Fruit fly (Drosophila melanogaster) whole organism, embryonic: Measurements from ENCODE around the gene Leash.

Experiments
- Ada2b ChIP-seq: fragments of 200-800 bp; sonication (Bioruptor generic); IDR thresholded peaks from 2 replicates; pipeline ENCODE4 v1.3.6; 2022; ENCODE audit warnings: missing biosample characterization, missing genetic modification characterization
- Bteb2 ChIP-seq: fragments of 200-800 bp; sonication (Bioruptor generic); optimal IDR thresholded peaks from 2 replicates; lab custom pipeline; 2016; ENCODE audit warnings: missing biosample characterization, missing genetic modification characterization
- CG10274 ChIP-seq: fragments of 200-800 bp; sonication (Bioruptor generic); optimal IDR thresholded peaks from 3 replicates; lab custom pipeline; 2017; ENCODE audit warnings: missing biosample characterization, mild to moderate bottlenecking, missing genetic modification characterization
- CG12071 ChIP-seq: fragments of 200-800 bp; sonication (Bioruptor generic); optimal IDR thresholded peaks from 3 replicates; lab custom pipeline; 2018; ENCODE audit warnings: missing biosample characterization, mild to moderate bottlenecking, missing genetic modification characterization
- CG12744 ChIP-seq: fragments of 200-800 bp; sonication (Bioruptor generic); optimal IDR thresholded peaks from 2 replicates; lab custom pipeline; 2016; ENCODE audit warnings: missing biosample characterization, missing genetic modification characterization
- CG17912 ChIP-seq: fragments of 200-800 bp; sonication (Bioruptor generic); optimal IDR thresholded peaks from 2 replicates; lab custom pipeline; 2018; ENCODE audit warnings: missing biosample characterization, mild to moderate bottlenecking, missing genetic modification characterization
- CG1832 ChIP-seq: fragments of 200-800 bp; sonication (Bioruptor generic); optimal IDR thresholded peaks from 2 replicates; lab custom pipeline; 2017; ENCODE audit warnings: missing biosample characterization, mild to moderate bottlenecking, missing genetic modification characterization, inconsistent platforms
- CG18619 ChIP-seq: fragments of 200-800 bp; sonication (Bioruptor generic); optimal IDR thresholded peaks from 3 replicates; lab custom pipeline; 2017; ENCODE audit warnings: missing biosample characterization, mild to moderate bottlenecking, missing genetic modification characterization
- CG30431 ChIP-seq: fragments of 200-800 bp; sonication (Bioruptor generic); optimal IDR thresholded peaks from 2 replicates; lab custom pipeline; 2017; ENCODE audit warnings: missing biosample characterization, missing genetic modification characterization
- CG32767 ChIP-seq: fragments of 200-800 bp; sonication (Bioruptor generic); IDR thresholded peaks from 2 replicates; pipeline ENCODE4 v1.3.6; 2022; ENCODE audit warnings: missing biosample characterization, missing genetic modification characterization
- CG3281 ChIP-seq: fragments of 200-800 bp; sonication (Bioruptor generic); optimal IDR thresholded peaks from 3 replicates; lab custom pipeline; 2017; ENCODE audit warnings: missing biosample characterization, mild to moderate bottlenecking, missing genetic modification characterization
- CG4360 ChIP-seq: fragments of 200-800 bp; sonication (Bioruptor generic); IDR thresholded peaks from 2 replicates; pipeline ENCODE4 v1.3.6; 2022; ENCODE audit warnings: missing biosample characterization, missing genetic modification characterization
- CG5953 ChIP-seq: fragments of 200-800 bp; sonication (Bioruptor generic); IDR thresholded peaks from 2 replicates; pipeline ENCODE4 v1.3.6; 2022; ENCODE audit warnings: missing biosample characterization, missing genetic modification characterization
- CG6765 ChIP-seq: fragments of 200-800 bp; sonication (Bioruptor generic); optimal IDR thresholded peaks from 3 replicates; lab custom pipeline; 2017; ENCODE audit warnings: missing biosample characterization, mild to moderate bottlenecking, missing genetic modification characterization
- CG7357 ChIP-seq: fragments of 200-800 bp; sonication (Bioruptor generic); IDR thresholded peaks from 3 replicates; pipeline ENCODE4 v1.3.6; 2022; ENCODE audit warnings: missing biosample characterization, missing genetic modification characterization
- CG8924 ChIP-seq: fragments of 200-800 bp; optimal IDR thresholded peaks from 3 replicates; lab custom pipeline; 2019; ENCODE audit warnings: missing biosample characterization, mild to moderate bottlenecking, missing genetic modification characterization, moderate library complexity
- CG9609 ChIP-seq: fragments of 200-800 bp; sonication (Bioruptor generic); optimal IDR thresholded peaks from 3 replicates; lab custom pipeline; 2016; ENCODE audit warnings: missing biosample characterization, missing genetic modification characterization
- Fer2 ChIP-seq: fragments of 200-800 bp; sonication (Bioruptor generic); optimal IDR thresholded peaks from 2 replicates; lab custom pipeline; 2018; ENCODE audit warnings: missing biosample characterization, mild to moderate bottlenecking, missing genetic modification characterization, moderate library complexity
- H15 ChIP-seq: fragments of 200-800 bp; sonication (Bioruptor generic); IDR thresholded peaks from 3 replicates; pipeline ENCODE4 v1.3.6; 2022; ENCODE audit warnings: missing biosample characterization, missing genetic modification characterization
- Hr3 ChIP-seq: fragments of 200-800 bp; sonication (Bioruptor generic); optimal IDR thresholded peaks from 3 replicates; lab custom pipeline; 2016; ENCODE audit warnings: missing biosample characterization, missing genetic modification characterization
- Hr39 ChIP-seq: fragments of >200 bp; optimal IDR thresholded peaks from 2 replicates; lab custom pipeline; 2017
- Hsf ChIP-seq: fragments of 200-800 bp; sonication (Bioruptor generic); optimal IDR thresholded peaks from 3 replicates; lab custom pipeline; 2016; ENCODE audit warnings: missing biosample characterization, missing genetic modification characterization
- Lpt ChIP-seq: fragments of >200 bp; optimal IDR thresholded peaks from 2 replicates; lab custom pipeline; 2018; ENCODE audit warnings: missing biosample characterization, missing genetic modification characterization
- NFAT ChIP-seq: fragments of 200-800 bp; sonication (Bioruptor generic); IDR thresholded peaks from 2 replicates; pipeline ENCODE4 v1.3.6; 2022; ENCODE audit warnings: missing biosample characterization, missing genetic modification characterization
- Ptx1 ChIP-seq: fragments of 200-800 bp; sonication (Bioruptor generic); IDR thresholded peaks from 2 replicates; pipeline ENCODE4 v1.3.6; 2022; ENCODE audit warnings: missing biosample characterization, missing genetic modification characterization
- Rx ChIP-seq: fragments of 200-800 bp; sonication (Bioruptor generic); IDR thresholded peaks from 2 replicates; pipeline ENCODE4 v1.3.6; 2022; ENCODE audit warnings: missing biosample characterization, missing genetic modification characterization
- Six4 ChIP-seq: fragments of 200-800 bp; sonication (Bioruptor generic); optimal IDR thresholded peaks from 2 replicates; lab custom pipeline; 2016; ENCODE audit warnings: missing biosample characterization, missing genetic modification characterization
- Sox100B ChIP-seq: fragments of 200-800 bp; sonication (Bioruptor generic); optimal IDR thresholded peaks from 3 replicates; lab custom pipeline; 2018; ENCODE audit warnings: missing biosample characterization, mild to moderate bottlenecking, missing genetic modification characterization
- TFAM ChIP-seq: fragments of 200-800 bp; sonication (Bioruptor generic); optimal IDR thresholded peaks from 2 replicates; lab custom pipeline; 2017; ENCODE audit warnings: missing biosample characterization, missing genetic modification characterization, inconsistent platforms
- Trl ChIP-seq, 3 experiments: fragments of >200 bp in 2 of 3; fragments of 200-800 bp in 1 of 3; sonication (Bioruptor generic) in 1 of 3; optimal IDR thresholded peaks; 2 replicates in 1 of 3; 3 replicates in 2 of 3; lab custom pipeline; 2016 to 2017; ENCODE audit warnings: missing biosample characterization in 1 of 3, missing genetic modification characterization in 1 of 3
- Usf ChIP-seq: fragments of 200-800 bp; sonication (Bioruptor generic); optimal IDR thresholded peaks from 2 replicates; lab custom pipeline; 2017; ENCODE audit warnings: missing genotype, missing biosample characterization, missing genetic modification characterization
- al ChIP-seq: fragments of 200-800 bp; sonication (Bioruptor generic); IDR thresholded peaks from 2 replicates; pipeline ENCODE4 v1.3.6; 2022; ENCODE audit warnings: missing biosample characterization, missing genetic modification characterization
- cg ChIP-seq: fragments of 200-800 bp; sonication (Bioruptor generic); optimal IDR thresholded peaks from 3 replicates; lab custom pipeline; 2019; ENCODE audit warnings: missing biosample characterization, mild to moderate bottlenecking, missing genetic modification characterization, moderate library complexity
- dati ChIP-seq: fragments of 200-800 bp; sonication (Bioruptor generic); IDR thresholded peaks from 2 replicates; pipeline ENCODE4 v1.3.6; 2022; ENCODE audit warnings: missing biosample characterization, missing genetic modification characterization
- dmrt11E ChIP-seq: fragments of 200-800 bp; sonication (Bioruptor generic); optimal IDR thresholded peaks from 3 replicates; lab custom pipeline; 2018; ENCODE audit warnings: missing biosample characterization, mild to moderate bottlenecking, missing genetic modification characterization, moderate library complexity
- dmrt99B ChIP-seq: fragments of 200-800 bp; sonication (Bioruptor generic); optimal IDR thresholded peaks from 2 replicates; lab custom pipeline; 2018; ENCODE audit warnings: missing biosample characterization, mild to moderate bottlenecking, missing genetic modification characterization, moderate library complexity
- eve ChIP-seq, 2 experiments: fragments of >200 bp; optimal IDR thresholded peaks; 2 replicates each; lab custom pipeline; 2017; ENCODE audit warnings: missing biosample characterization in 2 of 2, missing genetic modification characterization in 2 of 2
- eyg ChIP-seq: fragments of 200-800 bp; sonication (Bioruptor generic); optimal IDR thresholded peaks from 3 replicates; lab custom pipeline; 2016; ENCODE audit warnings: missing biosample characterization, missing genetic modification characterization
- fd3F ChIP-seq: fragments of 200-800 bp; sonication (Bioruptor generic); optimal IDR thresholded peaks from 2 replicates; lab custom pipeline; 2018; ENCODE audit warnings: missing biosample characterization, mild to moderate bottlenecking, missing genetic modification characterization, moderate library complexity
- ftz-f1 ChIP-seq: fragments of 200-800 bp; sonication (Bioruptor generic); optimal IDR thresholded peaks from 2 replicates; lab custom pipeline; 2016; ENCODE audit warnings: missing biosample characterization, missing genetic modification characterization
- ham ChIP-seq: fragments of 200-800 bp; sonication (Bioruptor generic); IDR thresholded peaks from 2 replicates; pipeline ENCODE4 v1.3.6; 2022; ENCODE audit warnings: missing biosample characterization, missing genetic modification characterization
- hb ChIP-seq: fragments of 200-800 bp; sonication (Bioruptor generic); IDR thresholded peaks from 3 replicates; pipeline ENCODE4 v1.3.6; 2022; ENCODE audit warnings: missing biosample characterization, missing genetic modification characterization; ENCODE audit not compliant: partially characterized antibody
- her ChIP-seq: fragments of 200-800 bp; sonication (Bioruptor generic); optimal IDR thresholded peaks from 2 replicates; lab custom pipeline; 2016; ENCODE audit warnings: missing biosample characterization, missing genetic modification characterization
- p53 ChIP-seq: fragments of 200-800 bp; sonication (Bioruptor generic); optimal IDR thresholded peaks from 2 replicates; lab custom pipeline; 2016; ENCODE audit warnings: missing biosample characterization, missing genetic modification characterization
- pita ChIP-seq: fragments of 200-800 bp; sonication (Bioruptor generic); optimal IDR thresholded peaks from 2 replicates; lab custom pipeline; 2017; ENCODE audit warnings: missing biosample characterization, mild to moderate bottlenecking, missing genetic modification characterization
- sima ChIP-seq: fragments of 200-800 bp; sonication (Bioruptor generic); optimal IDR thresholded peaks from 2 replicates; lab custom pipeline; 2016; ENCODE audit warnings: missing biosample characterization, missing genetic modification characterization
- tin ChIP-seq: fragments of 200-800 bp; sonication (Bioruptor generic); optimal IDR thresholded peaks from 3 replicates; lab custom pipeline; 2016; ENCODE audit warnings: missing biosample characterization, missing genetic modification characterization
- tna ChIP-seq: fragments of 200-800 bp; sonication (Bioruptor generic); IDR thresholded peaks from 2 replicates; pipeline ENCODE4 v1.3.6; 2022; ENCODE audit warnings: missing biosample characterization, missing genetic modification characterization; ENCODE audit not compliant: partially characterized antibody
- unc-4 ChIP-seq: fragments of 200-800 bp; sonication (Bioruptor generic); IDR thresholded peaks from 2 replicates; pipeline ENCODE4 v1.3.6; 2022; ENCODE audit warnings: missing biosample characterization, missing genetic modification characterization; ENCODE audit not compliant: partially characterized antibody
- vfl ChIP-seq: fragments of 200-800 bp; sonication (Bioruptor generic); optimal IDR thresholded peaks from 2 replicates; lab custom pipeline; 2016; ENCODE audit warnings: missing biosample characterization, missing genetic modification characterization
- zfh1 ChIP-seq: fragments of 200-800 bp; sonication (Bioruptor generic); IDR thresholded peaks from 3 replicates; pipeline ENCODE4 v1.3.6; 2022; ENCODE audit warnings: missing biosample characterization, missing genetic modification characterization

The Leash gene

dm6 chr3R:10881824-10882559 lies 3.3 kb upstream of the Leash start, which contains the start of gene Tpc1 (continued):
- TF ChIP-seq CG18619 (GFP tag; lab: Kevin White, UChicago) (peak; percentile 25), hb (GFP tag; lab: Robert Waterston, UW) (peak; percentile 71), eve (GFP tag; optimal IDR thresholded peaks at IDR 0.05; lab: Kevin White, UChicago) (no peak), CG12744 (GFP tag; lab: Kevin White, UChicago) (peak; percentile 3), Ada2b (no peak), tin (GFP tag; lab: Kevin White, UChicago) (peak; percentile 5), TFAM (GFP tag; lab: Kevin White, UChicago) (no peak), H15 (no peak), Trl (optimal IDR thresholded peaks at IDR 0.05; lab: Kevin White, UChicago) (no peak), Trl (GFP tag; optimal IDR thresholded peaks at IDR 0.05; lab: Kevin White, UChicago) (peak; percentile 38), CG6765 (no peak), Ptx1 (GFP tag; lab: Robert Waterston, UW) (peak; percentile 41), tna (peak; percentile 22; the same call in 1 of the 2 replicates), CG10274 (no peak), ftz-f1 (GFP tag; lab: Kevin White, UChicago) (peak; percentile 5), al (no peak), vfl (no peak), CG30431 (no peak), Usf (GFP tag; lab: Kevin White, UChicago) (no peak), dmrt11E (tag; lab: Kevin White, UChicago) (peak; percentile 30), unc-4 (GFP tag; lab: Robert Waterston, UW) (peak; percentile 94), dati (no peak), sima (GFP tag; lab: Kevin White, UChicago) (no peak), cg (GFP tag; lab: Kevin White, UChicago) (no peak), CG8924 (tag; lab: Kevin White, UChicago) (peak; percentile 10), ham (no peak), Sox100B (no peak), CG1832 (no peak), CG3281 (GFP tag; lab: Kevin White, UChicago) (peak; percentile 8), Lpt (GFP tag; lab: Kevin White, UChicago) (no peak), pita (no peak), NFAT (GFP tag; lab: Robert Waterston, UW) (peak; percentile 20; the same call in 1 of the 2 replicates), Hsf (GFP tag; lab: Kevin White, UChicago) (peak; percentile 57), CG17912 (GFP tag; lab: Kevin White, UChicago) (no peak), fd3F (GFP tag; lab: Kevin White, UChicago) (no peak), eyg (peak; percentile 39), CG12071 (no peak), her (no peak), Six4 (GFP tag; lab: Kevin White, UChicago) (no peak), p53 (GFP tag; lab: Kevin White, UChicago) (no peak), zfh1 (GFP tag; lab: Robert Waterston, UW) (0 out of 3 replicates have a peak, but pooled peaks have one; percentile 7), Hr39 (lab: Kevin White, UChicago) (no peak), Bteb2 (peak; percentile 15), CG9609 (GFP tag; lab: Kevin White, UChicago) (peak; percentile 27), Fer2 (tag; lab: Kevin White, UChicago) (no peak), CG7357 (GFP tag; lab: Robert Waterston, UW) (no peak), Rx (GFP tag; lab: Robert Waterston, UW) (no peak), dmrt99B (tag; lab: Kevin White, UChicago) (no peak), CG4360 (GFP tag; lab: Robert Waterston, UW) (peak; percentile 82; the same call in 1 of the 2 replicates), Hr3 (GFP tag; lab: Kevin White, UChicago) (peak; percentile 23), CG5953 (GFP tag; lab: Robert Waterston, UW) (no peak), CG32767 (GFP tag; lab: Robert Waterston, UW) (no peak)
